Fruit fly (Drosophila melanogaster): ENCODE results near the gene CG33270.
A peak's percentile ranks its signal among the peaks of the same experiment; 100 is the strongest.

CG33270 gene

dm6 chr3L:11556637-11557036, 21.8 kb downstream of the CG33270 start:
- TF ChIP-seq CkIIα-i1 (GFP tag; IDR thresholded peaks at IDR 0.05) (no peak), CG3847 (GFP tag; IDR thresholded peaks at IDR 0.05) (0 out of 2 replicates have a peak, but pooled peaks have one; percentile 13), ac (GFP tag; optimal IDR thresholded peaks at IDR 0.05) (no peak), CG3838 (GFP tag; optimal IDR thresholded peaks at IDR 0.05) (no peak), pb (GFP tag; optimal IDR thresholded peaks at IDR 0.05) (no peak), slbo (GFP tag; IDR thresholded peaks at IDR 0.05) (peak; percentile 53; the same call in 1 of the 2 replicates), CHES-1-like (GFP tag; optimal IDR thresholded peaks at IDR 0.05) (no peak), gem (tag; optimal IDR thresholded peaks at IDR 0.05) (peak; percentile 67), lmd (GFP tag; IDR thresholded peaks at IDR 0.05) (peak; percentile 18; the same call in 1 of the 2 replicates), Hr51 (GFP tag; optimal IDR thresholded peaks at IDR 0.05) (peak in 1 of 2 experiments; percentile 38), ind (GFP tag; optimal IDR thresholded peaks at IDR 0.05) (peak; percentile 10), CG33213 (GFP tag; optimal IDR thresholded peaks at IDR 0.05) (no peak), so (GFP tag; IDR thresholded peaks at IDR 0.05) (no peak), CG7839 (tag; optimal IDR thresholded peaks at IDR 0.05) (peak; percentile 57), caup (GFP tag; optimal IDR thresholded peaks at IDR 0.05; ENCODE audit: severe bottlenecking) (peak; percentile 41), CG9932 (GFP tag; IDR thresholded peaks at IDR 0.05) (peak; percentile 31; the same call in 1 of the 2 replicates), chm (GFP tag; IDR thresholded peaks at IDR 0.05) (no peak), CG9215 (GFP tag; IDR thresholded peaks at IDR 0.05) (no peak), Jarid2 (GFP tag; optimal IDR thresholded peaks at IDR 0.05) (no peak), Spps (tag; optimal IDR thresholded peaks at IDR 0.05) (no peak), CG10274 (GFP tag; optimal IDR thresholded peaks at IDR 0.05) (no peak), chinmo (GFP tag; IDR thresholded peaks at IDR 0.05; ENCODE audit: partially characterized antibody) (no peak), en (GFP tag; optimal IDR thresholded peaks at IDR 0.05) (no peak), CG14965 (GFP tag; optimal IDR thresholded peaks at IDR 0.05; ENCODE audit: borderline replicate concordance) (no peak), CG6765 (GFP tag; optimal IDR thresholded peaks at IDR 0.05) (no peak), CG16813 (GFP tag; IDR thresholded peaks at IDR 0.05; ENCODE audit: partially characterized antibody) (no peak), ems (GFP tag; optimal IDR thresholded peaks at IDR 0.05) (no peak), CoRest (tag; optimal IDR thresholded peaks at IDR 0.05) (peak; percentile 37), CG13287 (GFP tag; IDR thresholded peaks at IDR 0.05; ENCODE audit: partially characterized antibody) (no peak), Mad (GFP tag; optimal IDR thresholded peaks at IDR 0.05) (no peak), CG7556 (GFP tag; optimal IDR thresholded peaks at IDR 0.05) (peak; percentile 75), HLHmδ (GFP tag; optimal IDR thresholded peaks at IDR 0.05) (no peak), CG13624 (GFP tag; optimal IDR thresholded peaks at IDR 0.05) (no peak), CG15011 (GFP tag; optimal IDR thresholded peaks at IDR 0.05) (peak; percentile 41), Oli (tag; optimal IDR thresholded peaks at IDR 0.05) (peak; percentile 27), CG17912 (GFP tag; optimal IDR thresholded peaks at IDR 0.05) (no peak), Dfd (GFP tag; optimal IDR thresholded peaks at IDR 0.05) (no peak), CG2199 (GFP tag; IDR thresholded peaks at IDR 0.05) (no peak), disco-r (GFP tag; optimal IDR thresholded peaks at IDR 0.05) (no peak), ken (GFP tag; IDR thresholded peaks at IDR 0.05) (no peak), CG16863 (GFP tag; optimal IDR thresholded peaks at IDR 0.05) (no peak), CG11560 (tag; IDR thresholded peaks at IDR 0.05) (no peak), CG12236 (GFP tag; optimal IDR thresholded peaks at IDR 0.05) (no peak), Dp (GFP tag; optimal IDR thresholded peaks at IDR 0.05) (no peak), vvl (GFP tag; IDR thresholded peaks at IDR 0.05) (no peak), NFAT (GFP tag; IDR thresholded peaks at IDR 0.05) (no peak), unpg (GFP tag; optimal IDR thresholded peaks at IDR 0.05) (peak; percentile 5), CG31388 (GFP tag; optimal IDR thresholded peaks at IDR 0.05) (no peak), CG30020 (tag; optimal IDR thresholded peaks at IDR 0.05) (no peak), HLH3B (GFP tag; IDR thresholded peaks at IDR 0.05) (no peak), Meics (GFP tag; optimal IDR thresholded peaks at IDR 0.05) (peak; percentile 66), CG8478 (optimal IDR thresholded peaks at IDR 0.05) (no peak)

Data from whole organism, embryonic.